Fruit fly (Drosophila melanogaster): ENCODE measurements around the gene Pten.

The Pten gene

dm6 chr2L:10299810-10300147, 38.9 kb upstream of the Pten start, which contains the start of gene CYLD (continued):
- TF ChIP-seq Elba2 (GFP tag; optimal IDR thresholded peaks at IDR 0.05) (no peak), Sry-δ (GFP tag; optimal IDR thresholded peaks at IDR 0.05) (peak; percentile 39), dmrt11E (tag; optimal IDR thresholded peaks at IDR 0.05) (peak; percentile 76), dpn (GFP tag; optimal IDR thresholded peaks at IDR 0.05) (peak; percentile 24 to 73), inv (GFP tag; IDR thresholded peaks at IDR 0.05; ENCODE audit: partially characterized antibody) (no peak), MTF-1 (GFP tag; optimal IDR thresholded peaks at IDR 0.05; ENCODE audit: borderline replicate concordance) (no peak), Atf-2 (GFP tag; optimal IDR thresholded peaks at IDR 0.05) (no peak), CG2889 (GFP tag; IDR thresholded peaks at IDR 0.05) (no peak), CG11398 (GFP tag; optimal IDR thresholded peaks at IDR 0.05) (no peak), Hr78 (GFP tag; optimal IDR thresholded peaks at IDR 0.05) (no peak), Pdp1 (GFP tag; optimal IDR thresholded peaks at IDR 0.05) (peak in 1 of 2 experiments; percentile 26), CG8089 (GFP tag; optimal IDR thresholded peaks at IDR 0.05) (no peak), Optix (GFP tag; IDR thresholded peaks at IDR 0.05) (no peak), CG32532 (GFP tag; IDR thresholded peaks at IDR 0.05) (peak; percentile 84; the same call in 1 of the 2 replicates), en (GFP tag; optimal IDR thresholded peaks at IDR 0.05) (no peak), gem (tag; optimal IDR thresholded peaks at IDR 0.05) (peak; percentile 89), CG17568 (GFP tag; optimal IDR thresholded peaks at IDR 0.05) (no peak), CG6683 (GFP tag; optimal IDR thresholded peaks at IDR 0.05) (peak; percentile 57), CG12219 (GFP tag; optimal IDR thresholded peaks at IDR 0.05) (peak; percentile 47), CG7372 (GFP tag; IDR thresholded peaks at IDR 0.05) (no peak)

- TF ChIP-seq luna (GFP tag; optimal IDR thresholded peaks at IDR 0.05) (no peak), CG11093 (GFP tag; IDR thresholded peaks at IDR 0.05) (no peak), Ets97D (GFP tag; optimal IDR thresholded peaks at IDR 0.05) (no peak), CG10431 (GFP tag; optimal IDR thresholded peaks at IDR 0.05) (no peak), GATAe (GFP tag; conservative IDR thresholded peaks at IDR 0.05) (no peak), CG31224 (GFP tag; IDR thresholded peaks at IDR 0.05) (no peak), CG4617 (GFP tag; optimal IDR thresholded peaks at IDR 0.05; ENCODE audit: borderline replicate concordance) (peak; percentile 77), CG12219 (GFP tag; optimal IDR thresholded peaks at IDR 0.05) (peak; percentile 17), CG10979 (tag; optimal IDR thresholded peaks at IDR 0.05) (peak; percentile 29), CG17359 (tag; optimal IDR thresholded peaks at IDR 0.05) (peak; percentile 16), Adf1 (GFP tag; IDR thresholded peaks at IDR 0.05) (no peak), cad (GFP tag; optimal IDR thresholded peaks at IDR 0.05) (no peak), tgo (GFP tag; IDR thresholded peaks at IDR 0.05) (no peak), CG12071 (GFP tag; optimal IDR thresholded peaks at IDR 0.05) (no peak), CG18011 (GFP tag; optimal IDR thresholded peaks at IDR 0.05) (peak; percentile 12), ham (GFP tag; IDR thresholded peaks at IDR 0.05) (no peak), Rfx (GFP tag; IDR thresholded peaks at IDR 0.05) (no peak), CG9215 (GFP tag; IDR thresholded peaks at IDR 0.05) (no peak), Side (GFP tag; optimal IDR thresholded peaks at IDR 0.05) (no peak), Hand (GFP tag; optimal IDR thresholded peaks at IDR 0.05) (no peak), Dad (GFP tag; optimal IDR thresholded peaks at IDR 0.05) (no peak), chif (GFP tag; optimal IDR thresholded peaks at IDR 0.05) (no peak), en (GFP tag; optimal IDR thresholded peaks at IDR 0.05) (no peak), fd3F (GFP tag; optimal IDR thresholded peaks at IDR 0.05) (no peak), CG30020 (tag; optimal IDR thresholded peaks at IDR 0.05) (no peak), zf30C (GFP tag; optimal IDR thresholded peaks at IDR 0.05) (no peak), Hsf (GFP tag; optimal IDR thresholded peaks at IDR 0.05) (no peak), B-H1 (GFP tag; IDR thresholded peaks at IDR 0.05) (no peak), CG6689 (GFP tag; IDR thresholded peaks at IDR 0.05) (no peak), stwl (tag; optimal IDR thresholded peaks at IDR 0.05) (no peak), oc (tag; optimal IDR thresholded peaks at IDR 0.05) (no peak), vnd (GFP tag; IDR thresholded peaks at IDR 0.05; ENCODE audit: partially characterized antibody) (no peak)
Observed at dm6 chr2L:10299077-10299809, 38.4 kb upstream of the Pten start.
